Fruit fly (Drosophila melanogaster): Measurements from ENCODE around the gene PRL-1.

Gene PRL-1

dm6 chr2L:16255232-16256117, 1.9 kb downstream of the PRL-1 start (continued):
- TF ChIP-seq Eip78C (GFP tag) = peak; percentile 73

dm6 chr2L:16251598-16252131, 5.7 kb downstream of the PRL-1 start, which contains the start of gene CG46309:
TSS of gene CG46309 (minus strand) at chr2L:16251788.
- TF ChIP-seq OdsH (GFP tag; optimal IDR thresholded peaks at IDR 0.05) = peak; percentile 49
- no peak for TF ChIP-seq CG32006 (GFP tag; optimal IDR thresholded peaks at IDR 0.05)
- TF ChIP-seq CG8632 (GFP tag; optimal IDR thresholded peaks at IDR 0.05) = peak; percentile 22
- TF ChIP-seq CG7368 (GFP tag; optimal IDR thresholded peaks at IDR 0.05) = no peak
- no peak for TF ChIP-seq dsx (GFP tag; optimal IDR thresholded peaks at IDR 0.05; ENCODE audit: poor library complexity, severe bottlenecking)
- TF ChIP-seq CG8119 (GFP tag; IDR thresholded peaks at IDR 0.05) = no peak; the same call in 2 of the 3 replicates
- peak; percentile 50 for TF ChIP-seq Sox102F (GFP tag; optimal IDR thresholded peaks at IDR 0.05)
- no peak for TF ChIP-seq dac (GFP tag; optimal IDR thresholded peaks at IDR 0.05)
- no peak for TF ChIP-seq net (GFP tag; optimal IDR thresholded peaks at IDR 0.05)
- peak; percentile 1 for TF ChIP-seq achi (GFP tag; optimal IDR thresholded peaks at IDR 0.05)
- TF ChIP-seq CG6163 (GFP tag; IDR thresholded peaks at IDR 0.05) = no peak
- TF ChIP-seq CG4318 (GFP tag; optimal IDR thresholded peaks at IDR 0.05) = no peak
- no peak for TF ChIP-seq CG3919 (GFP tag; optimal IDR thresholded peaks at IDR 0.05)
- no peak for TF ChIP-seq Ets96B (tag; optimal IDR thresholded peaks at IDR 0.05)
- peak; percentile 43 for TF ChIP-seq cyc (GFP tag; optimal IDR thresholded peaks at IDR 0.05)
- peak; percentile 44 for TF ChIP-seq pdm3 (GFP tag; optimal IDR thresholded peaks at IDR 0.05)
- no peak for TF ChIP-seq fd85E (GFP tag; optimal IDR thresholded peaks at IDR 0.05)
- TF ChIP-seq esn (GFP tag; optimal IDR thresholded peaks at IDR 0.05) = peak; percentile 53
- peak in 1 of 2 experiments; percentile 31 for TF ChIP-seq salr (GFP tag; optimal IDR thresholded peaks at IDR 0.05)
- TF ChIP-seq vri (GFP tag; optimal IDR thresholded peaks at IDR 0.05) = peak; percentile 62
- no peak for TF ChIP-seq CG34406 (GFP tag; optimal IDR thresholded peaks at IDR 0.05)
- TF ChIP-seq Blimp-1 (GFP tag; optimal IDR thresholded peaks at IDR 0.05) = no peak
- peak; percentile 54 for TF ChIP-seq Smox (GFP tag; optimal IDR thresholded peaks at IDR 0.05)
- no peak for TF ChIP-seq CG6808 (GFP tag; optimal IDR thresholded peaks at IDR 0.05)
- no peak for TF ChIP-seq fkh (GFP tag; optimal IDR thresholded peaks at IDR 0.05)
- TF ChIP-seq Hr38 (GFP tag; optimal IDR thresholded peaks at IDR 0.05) = no peak
- TF ChIP-seq CG11762 (GFP tag; optimal IDR thresholded peaks at IDR 0.05; ENCODE audit: insufficient read depth) = peak; percentile 10
- no peak for TF ChIP-seq spab (GFP tag; optimal IDR thresholded peaks at IDR 0.05)
- TF ChIP-seq CG31627 (GFP tag; optimal IDR thresholded peaks at IDR 0.05) = peak; percentile 51
- no peak for TF ChIP-seq svp (GFP tag)
- peak; percentile 54 for TF ChIP-seq lz (GFP tag; optimal IDR thresholded peaks at IDR 0.05)
- peak; percentile 86 for TF ChIP-seq Eip78C (GFP tag)
- TF ChIP-seq CG1621 (tag; optimal IDR thresholded peaks at IDR 0.05) = no peak
- TF ChIP-seq CG16779 (tag; optimal IDR thresholded peaks at IDR 0.05) = no peak
- TF ChIP-seq Hr4 (GFP tag; optimal IDR thresholded peaks at IDR 0.05) = peak; percentile 51
- peak; percentile 56 for TF ChIP-seq acj6 (GFP tag; optimal IDR thresholded peaks at IDR 0.05)
- no peak for TF ChIP-seq ss (GFP tag; optimal IDR thresholded peaks at IDR 0.05)
- peak; percentile 48 for TF ChIP-seq Eip75B (GFP tag; optimal IDR thresholded peaks at IDR 0.05)
- no peak for TF ChIP-seq CG15336 (GFP tag; IDR thresholded peaks at IDR 0.05)
- TF ChIP-seq CG11902 (GFP tag; optimal IDR thresholded peaks at IDR 0.05) = no peak
- no peak for TF ChIP-seq CG3032 (tag; optimal IDR thresholded peaks at IDR 0.05)
- no peak for TF ChIP-seq CG9139 (GFP tag; optimal IDR thresholded peaks at IDR 0.05)
- TF ChIP-seq fd59A (GFP tag; optimal IDR thresholded peaks at IDR 0.05) = no peak
- TF ChIP-seq Ets21C (GFP tag; optimal IDR thresholded peaks at IDR 0.05) = peak; percentile 8
- no peak for TF ChIP-seq CG6276 (GFP tag; optimal IDR thresholded peaks at IDR 0.05)
- TF ChIP-seq CG6854 (GFP tag; optimal IDR thresholded peaks at IDR 0.05) = no peak
- TF ChIP-seq Eip93F (GFP tag; optimal IDR thresholded peaks at IDR 0.05) = no peak
